Fruit fly (Drosophila melanogaster): ENCODE data around the gene CG32756.

dm6 chrX:5932345-5932995, 13.0 kb upstream of the CG32756 start:
- TF ChIP-seq CG3919 (GFP tag; optimal IDR thresholded peaks at IDR 0.05): peak; percentile 88
- peak; percentile 79 for TF ChIP-seq dsx (GFP tag; optimal IDR thresholded peaks at IDR 0.05; ENCODE audit: poor library complexity, severe bottlenecking)
- TF ChIP-seq CG1621 (tag; optimal IDR thresholded peaks at IDR 0.05): peak; percentile 69
- TF ChIP-seq CG4318 (GFP tag; optimal IDR thresholded peaks at IDR 0.05): peak; percentile 54
- peak; percentile 78 for TF ChIP-seq OdsH (GFP tag; optimal IDR thresholded peaks at IDR 0.05)
- TF ChIP-seq CG16779 (tag; optimal IDR thresholded peaks at IDR 0.05): peak; percentile 31
- TF ChIP-seq dac (GFP tag; optimal IDR thresholded peaks at IDR 0.05): peak; percentile 64
- peak; percentile 64 for TF ChIP-seq CG6276 (GFP tag; optimal IDR thresholded peaks at IDR 0.05)
- TF ChIP-seq Sox14 (GFP tag; optimal IDR thresholded peaks at IDR 0.05): peak; percentile 90
- TF ChIP-seq Eip93F (GFP tag; optimal IDR thresholded peaks at IDR 0.05): no peak
- peak; percentile 54 for TF ChIP-seq CG34406 (GFP tag; optimal IDR thresholded peaks at IDR 0.05)
- TF ChIP-seq topi (GFP tag; optimal IDR thresholded peaks at IDR 0.05): peak; percentile 76

Data from whole organism, prepupa.